Fruit fly (Drosophila melanogaster) whole organism, embryonic: ENCODE data around the gene MESK4.

Experiments
- Abd-B ChIP-seq: fragments of 200-800 bp; sonication (Bioruptor generic); optimal IDR thresholded peaks from 2 replicates; lab custom pipeline; 2018; ENCODE audit warnings: missing biosample characterization, mild to moderate bottlenecking, missing genetic modification characterization, moderate library complexity
- Ada2b ChIP-seq: fragments of 200-800 bp; sonication (Bioruptor generic); IDR thresholded peaks from 2 replicates; pipeline ENCODE4 v1.3.6; 2022; ENCODE audit warnings: missing biosample characterization, missing genetic modification characterization
- Aef1 ChIP-seq: fragments of 200-800 bp; sonication (Bioruptor generic); IDR thresholded peaks from 3 replicates; pipeline ENCODE4 v1.3.6; 2022; ENCODE audit warnings: missing biosample characterization, missing genetic modification characterization
- Asciz ChIP-seq: fragments of 200-800 bp; sonication (Bioruptor generic); optimal IDR thresholded peaks from 2 replicates; lab custom pipeline; 2017; ENCODE audit warnings: missing biosample characterization, mild to moderate bottlenecking, missing genetic modification characterization, missing genetic modification reagents
- Bdp1 ChIP-seq: fragments of 200-800 bp; sonication (Bioruptor generic); optimal IDR thresholded peaks from 3 replicates; lab custom pipeline; 2016; ENCODE audit warnings: missing biosample characterization, missing genetic modification characterization
- CG11398 ChIP-seq: fragments of 200-800 bp; sonication (Bioruptor generic); optimal IDR thresholded peaks from 2 replicates; lab custom pipeline; 2016; ENCODE audit warnings: missing biosample characterization, missing genetic modification characterization
- CG11560 ChIP-seq: fragments of 200-800 bp; sonication (Bioruptor generic); IDR thresholded peaks from 3 replicates; pipeline ENCODE4 v1.3.6; 2022; ENCODE audit warnings: missing biosample characterization, missing genetic modification characterization
- CG14050 ChIP-seq: fragments of 200-800 bp; sonication (Bioruptor generic); IDR thresholded peaks from 3 replicates; pipeline ENCODE4 v1.3.6; 2022; ENCODE audit warnings: missing biosample characterization, missing genetic modification characterization
- CG14710 ChIP-seq: fragments of 200-800 bp; sonication (Bioruptor generic); optimal IDR thresholded peaks from 3 replicates; lab custom pipeline; 2019; ENCODE audit warnings: missing biosample characterization, mild to moderate bottlenecking, missing genetic modification characterization, moderate library complexity
- CG15269 ChIP-seq: fragments of 200-800 bp; sonication (Bioruptor generic); optimal IDR thresholded peaks from 2 replicates; lab custom pipeline; 2018; ENCODE audit warnings: missing biosample characterization, mild to moderate bottlenecking, missing genetic modification characterization, moderate library complexity
- CG1792 ChIP-seq: fragments of 200-800 bp; sonication (Bioruptor generic); optimal IDR thresholded peaks from 2 replicates; lab custom pipeline; 2016; ENCODE audit warnings: missing biosample characterization, missing genetic modification characterization
- CG18011 ChIP-seq: fragments of 200-800 bp; sonication (Bioruptor generic); optimal IDR thresholded peaks from 2 replicates; lab custom pipeline; 2017; ENCODE audit warnings: missing biosample characterization, missing genetic modification characterization, mild to moderate bottlenecking, moderate library complexity, missing genotype
- CG2199 ChIP-seq: fragments of 200-800 bp; sonication (Bioruptor generic); IDR thresholded peaks from 3 replicates; pipeline ENCODE4 v1.3.6; 2022; ENCODE audit warnings: missing biosample characterization, missing genetic modification characterization
- CG31441 ChIP-seq: fragments of 200-800 bp; sonication (Bioruptor generic); IDR thresholded peaks from 2 replicates; pipeline ENCODE4 v1.3.6; 2022; ENCODE audit warnings: missing biosample characterization, missing genetic modification characterization
- CG34376 ChIP-seq: fragments of 200-800 bp; sonication (Bioruptor generic); optimal IDR thresholded peaks from 2 replicates; lab custom pipeline; 2018; ENCODE audit warnings: missing biosample characterization, mild to moderate bottlenecking, missing genetic modification characterization
- CG8944 ChIP-seq: fragments of 200-800 bp; sonication (Bioruptor generic); optimal IDR thresholded peaks from 3 replicates; lab custom pipeline; 2016; ENCODE audit warnings: missing biosample characterization, missing genetic modification characterization
- Dfd ChIP-seq, 2 experiments: fragments of >200 bp; optimal IDR thresholded peaks; 2 replicates each; lab custom pipeline; 2017; ENCODE audit warnings: missing biosample characterization in 2 of 2, missing genetic modification characterization in 2 of 2
- Doc3 ChIP-seq: fragments of 200-800 bp; sonication (Bioruptor generic); IDR thresholded peaks from 3 replicates; pipeline ENCODE4 v1.3.6; 2022; ENCODE audit warnings: missing biosample characterization, missing genetic modification characterization; ENCODE audit not compliant: partially characterized antibody
- Dref ChIP-seq: fragments of 200-800 bp; sonication (Bioruptor generic); IDR thresholded peaks from 2 replicates; pipeline ENCODE4 v1.3.6; 2022; ENCODE audit warnings: missing biosample characterization, missing genetic modification characterization
- Gug ChIP-seq: fragments of 200-800 bp; sonication (Bioruptor generic); IDR thresholded peaks from 4 replicates; pipeline ENCODE4 v1.3.6; 2022; ENCODE audit warnings: missing biosample characterization, missing genetic modification characterization
- HLH4C ChIP-seq: fragments of 200-800 bp; sonication (Bioruptor generic); IDR thresholded peaks from 3 replicates; pipeline ENCODE4 v1.3.6; 2022; ENCODE audit warnings: missing biosample characterization, missing genetic modification characterization; ENCODE audit not compliant: partially characterized antibody
- HmgZ ChIP-seq: fragments of 200-800 bp; sonication (Bioruptor generic); optimal IDR thresholded peaks from 2 replicates; lab custom pipeline; 2018; ENCODE audit warnings: missing biosample characterization, mild to moderate bottlenecking, missing genetic modification characterization
- Hr51 ChIP-seq, 2 experiments: fragments of 200-800 bp; sonication (Bioruptor generic); optimal IDR thresholded peaks; 2 replicates in 1 of 2; 3 replicates in 1 of 2; lab custom pipeline; 2016 to 2018; ENCODE audit warnings: missing biosample characterization in 2 of 2, missing genetic modification characterization in 2 of 2, mild to moderate bottlenecking in 1 of 2, moderate library complexity in 1 of 2
- Hr78 ChIP-seq, 2 experiments: fragments of 200-800 bp in 1 of 2; fragments of >200 bp in 1 of 2; sonication (Bioruptor generic) in 1 of 2; optimal IDR thresholded peaks; 2 replicates each; lab custom pipeline; 2017 to 2019; ENCODE audit warnings: missing biosample characterization in 2 of 2, missing genetic modification characterization in 2 of 2, mild to moderate bottlenecking in 1 of 2, moderate library complexity in 1 of 2
- Lpt ChIP-seq: fragments of >200 bp; optimal IDR thresholded peaks from 2 replicates; lab custom pipeline; 2018; ENCODE audit warnings: missing biosample characterization, missing genetic modification characterization
- Max ChIP-seq: fragments of 200-800 bp; sonication (Bioruptor generic); optimal IDR thresholded peaks from 2 replicates; lab custom pipeline; 2016; ENCODE audit warnings: missing biosample characterization, mild to moderate bottlenecking, missing genetic modification characterization
- Optix ChIP-seq: fragments of 200-800 bp; sonication (Bioruptor generic); IDR thresholded peaks from 3 replicates; pipeline ENCODE4 v1.3.6; 2022; ENCODE audit warnings: missing biosample characterization, missing genetic modification characterization
- Rx ChIP-seq: fragments of 200-800 bp; sonication (Bioruptor generic); IDR thresholded peaks from 2 replicates; pipeline ENCODE4 v1.3.6; 2022; ENCODE audit warnings: missing biosample characterization, missing genetic modification characterization
- Ssrp ChIP-seq: fragments of 200-800 bp; sonication (Bioruptor generic); optimal IDR thresholded peaks from 2 replicates; lab custom pipeline; 2018; ENCODE audit warnings: missing biosample characterization, mild to moderate bottlenecking, missing genetic modification characterization, moderate library complexity
- TFAM ChIP-seq: fragments of 200-800 bp; sonication (Bioruptor generic); optimal IDR thresholded peaks from 2 replicates; lab custom pipeline; 2017; ENCODE audit warnings: missing biosample characterization, missing genetic modification characterization, inconsistent platforms
- al ChIP-seq: fragments of 200-800 bp; sonication (Bioruptor generic); IDR thresholded peaks from 2 replicates; pipeline ENCODE4 v1.3.6; 2022; ENCODE audit warnings: missing biosample characterization, missing genetic modification characterization
- az2 ChIP-seq: fragments of 200-800 bp; sonication (Bioruptor generic); optimal IDR thresholded peaks from 3 replicates; lab custom pipeline; 2016; ENCODE audit warnings: missing biosample characterization, missing genetic modification characterization
- cato ChIP-seq: fragments of 200-800 bp; sonication (Bioruptor generic); optimal IDR thresholded peaks from 2 replicates; lab custom pipeline; 2016; ENCODE audit warnings: missing biosample characterization, missing genetic modification characterization, borderline replicate concordance
- croc ChIP-seq: fragments of 200-800 bp; sonication (Bioruptor generic); conservative IDR thresholded peaks from 3 replicates; pipeline ENCODE4 v1.3.6; 2022; ENCODE audit warnings: missing biosample characterization, missing genetic modification characterization
- danr ChIP-seq: fragments of 200-800 bp; sonication (Bioruptor generic); IDR thresholded peaks from 2 replicates; pipeline ENCODE4 v1.3.6; 2022; ENCODE audit warnings: missing biosample characterization, missing genetic modification characterization
- dpn ChIP-seq, 2 experiments: fragments of 200-800 bp; sonication (Bioruptor generic); optimal IDR thresholded peaks; 3 replicates each; lab custom pipeline; 2016; ENCODE audit warnings: missing biosample characterization in 2 of 2, missing genetic modification characterization in 2 of 2
- esg ChIP-seq: fragments of 200-800 bp; sonication (Bioruptor generic); conservative IDR thresholded peaks from 2 replicates; pipeline ENCODE4 v1.3.6; 2022; ENCODE audit warnings: missing biosample characterization, missing genetic modification characterization
- fd3F ChIP-seq: fragments of 200-800 bp; sonication (Bioruptor generic); optimal IDR thresholded peaks from 2 replicates; lab custom pipeline; 2018; ENCODE audit warnings: missing biosample characterization, mild to moderate bottlenecking, missing genetic modification characterization, moderate library complexity
- gem ChIP-seq: fragments of 200-800 bp; sonication (Bioruptor generic); optimal IDR thresholded peaks from 2 replicates; lab custom pipeline; 2019; ENCODE audit warnings: missing biosample characterization, mild to moderate bottlenecking, missing genetic modification characterization, moderate library complexity
- nau ChIP-seq: fragments of 200-800 bp; sonication (Bioruptor generic); optimal IDR thresholded peaks from 3 replicates; lab custom pipeline; 2017; ENCODE audit warnings: missing biosample characterization, mild to moderate bottlenecking, missing genetic modification characterization, missing genetic modification reagents
- phol ChIP-seq: fragments of 200-800 bp; sonication (Bioruptor generic); optimal IDR thresholded peaks from 3 replicates; lab custom pipeline; 2018; ENCODE audit warnings: missing biosample characterization, mild to moderate bottlenecking, missing genetic modification characterization, moderate library complexity
- sna ChIP-seq: fragments of 200-800 bp; sonication (Bioruptor generic); IDR thresholded peaks from 2 replicates; pipeline ENCODE4 v1.3.6; 2022; ENCODE audit warnings: missing biosample characterization, missing genetic modification characterization; ENCODE audit not compliant: partially characterized antibody
- ssp ChIP-seq: fragments of 200-800 bp; sonication (Bioruptor generic); IDR thresholded peaks from 2 replicates; pipeline ENCODE4 v1.3.6; 2022; ENCODE audit warnings: missing biosample characterization, missing genetic modification characterization
- stc ChIP-seq: fragments of 200-800 bp; sonication (Bioruptor generic); IDR thresholded peaks from 2 replicates; pipeline ENCODE4 v1.3.6; 2022; ENCODE audit warnings: missing biosample characterization, missing genetic modification characterization
- tll ChIP-seq, 2 experiments: fragments of 200-800 bp in 1 of 2; fragments of >200 bp in 1 of 2; sonication (Bioruptor generic) in 1 of 2; optimal IDR thresholded peaks; 2 replicates each; lab custom pipeline; 2017 to 2019; ENCODE audit warnings: missing biosample characterization in 2 of 2, missing genetic modification characterization in 2 of 2, mild to moderate bottlenecking in 1 of 2, moderate library complexity in 1 of 2
- tx ChIP-seq: fragments of 200-800 bp; sonication (Bioruptor generic); optimal IDR thresholded peaks from 2 replicates; lab custom pipeline; 2016; ENCODE audit warnings: missing biosample characterization, missing genetic modification characterization
- vfl ChIP-seq: fragments of 200-800 bp; sonication (Bioruptor generic); optimal IDR thresholded peaks from 2 replicates; lab custom pipeline; 2016; ENCODE audit warnings: missing biosample characterization, missing genetic modification characterization
- z ChIP-seq: fragments of 200-800 bp; sonication (Bioruptor generic); IDR thresholded peaks from 3 replicates; pipeline ENCODE4 v1.3.6; 2022; ENCODE audit warnings: missing biosample characterization, missing genetic modification characterization

The MESK4 gene

dm6 chr3R:17002218-17003110 lies 13.8 kb downstream of the MESK4 start, which contains the start of the genes Sf3a1 and Irc (continued):
- no peak for TF ChIP-seq CG14050 (GFP tag; lab: Robert Waterston, UW)
- peak; percentile 89 for TF ChIP-seq sna (GFP tag; lab: Robert Waterston, UW)
- TF ChIP-seq Rx (GFP tag; lab: Robert Waterston, UW), result no peak
- no peak for TF ChIP-seq Dfd (GFP tag; optimal IDR thresholded peaks at IDR 0.05; lab: Kevin White, UChicago)
- peak; percentile 93 for TF ChIP-seq Doc3 (GFP tag; lab: Robert Waterston, UW)
- TF ChIP-seq CG34376 (GFP tag; lab: Kevin White, UChicago), result peak; percentile 91
- no peak for TF ChIP-seq CG18011 (GFP tag; lab: Kevin White, UChicago)
- no peak for TF ChIP-seq Hr51 (GFP tag; optimal IDR thresholded peaks at IDR 0.05; lab: Kevin White, UChicago)
- TF ChIP-seq stc, result no peak
- no peak for TF ChIP-seq Aef1 (GFP tag; lab: Robert Waterston, UW)
- no peak for TF ChIP-seq TFAM (GFP tag; lab: Kevin White, UChicago)
- TF ChIP-seq esg, result no peak
- no peak for TF ChIP-seq Bdp1
- TF ChIP-seq HmgZ (tag; lab: Kevin White, UChicago), result peak; percentile 75
- no peak for TF ChIP-seq Asciz (GFP tag; lab: Kevin White, UChicago)
- TF ChIP-seq CG1792 (GFP tag; lab: Kevin White, UChicago), result no peak
- no peak for TF ChIP-seq fd3F
- TF ChIP-seq Lpt (GFP tag; lab: Kevin White, UChicago), result no peak
- peak; percentile 25; the same call in 1 of the 2 replicates for TF ChIP-seq ssp (GFP tag; lab: Robert Waterston, UW)
- TF ChIP-seq CG2199 (GFP tag; lab: Robert Waterston, UW), result peak; percentile 71; the same call in 1 of the 3 replicates
- TF ChIP-seq danr (GFP tag; lab: Robert Waterston, UW), result no peak
- peak; percentile 52 for TF ChIP-seq CG14710 (tag; lab: Kevin White, UChicago)
- no peak for TF ChIP-seq Optix (GFP tag; lab: Robert Waterston, UW)
- peak; percentile 24 to 52 for TF ChIP-seq dpn (GFP tag; optimal IDR thresholded peaks at IDR 0.05; lab: Kevin White, UChicago)
- no peak for TF ChIP-seq gem (tag; lab: Kevin White, UChicago)
- TF ChIP-seq tll (GFP tag; optimal IDR thresholded peaks at IDR 0.05; lab: Kevin White, UChicago), result no peak
- TF ChIP-seq HLH4C (GFP tag; lab: Robert Waterston, UW), result peak; percentile 92
- no peak for TF ChIP-seq al (GFP tag; lab: Robert Waterston, UW)
- no peak for TF ChIP-seq CG31441 (GFP tag; lab: Robert Waterston, UW)
- peak in 1 of 2 experiments; percentile 20 for TF ChIP-seq Hr78 (GFP tag; optimal IDR thresholded peaks at IDR 0.05; lab: Kevin White, UChicago)
- no peak for TF ChIP-seq nau
- no peak for TF ChIP-seq Abd-B
- no peak; the same call in 3 of the 4 replicates for TF ChIP-seq Gug (GFP tag; lab: Robert Waterston, UW)
- TF ChIP-seq cato (GFP tag; lab: Kevin White, UChicago), result no peak
- peak; percentile 62 for TF ChIP-seq vfl (GFP tag; lab: Kevin White, UChicago)
- TF ChIP-seq CG11398, result peak; percentile 13
- TF ChIP-seq croc, result no peak
- TF ChIP-seq Max (GFP tag; lab: Kevin White, UChicago), result no peak
- no peak for TF ChIP-seq az2 (GFP tag; lab: Kevin White, UChicago)
- no peak for TF ChIP-seq z (GFP tag; lab: Robert Waterston, UW)
- TF ChIP-seq phol (tag; lab: Kevin White, UChicago), result peak; percentile 43
- no peak for TF ChIP-seq CG8944 (GFP tag; lab: Kevin White, UChicago)
- peak; percentile 18 for TF ChIP-seq tx (GFP tag; lab: Kevin White, UChicago)
- TF ChIP-seq CG11560 (tag; lab: Robert Waterston, UW), result no peak
- no peak for TF ChIP-seq CG15269 (tag; lab: Kevin White, UChicago)
- TF ChIP-seq Dref (GFP tag; lab: Robert Waterston, UW), result peak; percentile 89
- TF ChIP-seq Ssrp (tag; lab: Kevin White, UChicago), result no peak
- no peak; the same call in 1 of the 2 replicates for TF ChIP-seq Ada2b (GFP tag; lab: Robert Waterston, UW)
